Worm (Caenorhabditis elegans) whole organism, early embryonic: Measurements from ENCODE around the gene puf-12.

Experiments
- aly-1 ChIP-seq: sonication (generic microtip); optimal IDR thresholded peaks from 2 replicates; lab custom pipeline; 2016; ENCODE audit warnings: missing genetic modification characterization, missing compliant biosample characterization
- ama-1 ChIP-seq: fragments of 150-350 bp; optimal IDR thresholded peaks from 2 replicates; lab custom pipeline; 2014
- ceh-36 ChIP-seq: sonication (generic microtip); optimal IDR thresholded peaks from 2 replicates; lab custom pipeline; 2016; ENCODE audit warnings: missing genetic modification characterization, inconsistent platforms, missing compliant biosample characterization
- ets-7 ChIP-seq: sonication (generic microtip); optimal IDR thresholded peaks from 2 replicates; lab custom pipeline; 2016; ENCODE audit warnings: missing genotype, missing genetic modification characterization, missing compliant biosample characterization
- flt-1 ChIP-seq: fragments of 200-800 bp; sonication (Bioruptor generic); IDR thresholded peaks from 2 replicates; pipeline ENCODE4 v1.3.6; 2022; ENCODE audit warnings: missing genetic modification characterization, missing compliant biosample characterization
- hmbx-1 ChIP-seq: sonication (generic microtip); optimal IDR thresholded peaks from 2 replicates; lab custom pipeline; 2016; ENCODE audit warnings: mild to moderate bottlenecking, missing genetic modification characterization, missing compliant biosample characterization
- hmg-4 ChIP-seq: fragments of 200-800 bp; sonication (Bioruptor generic); optimal IDR thresholded peaks from 2 replicates; lab custom pipeline; 2018; ENCODE audit warnings: mild to moderate bottlenecking, missing genetic modification characterization, missing compliant biosample characterization
- hnd-1 ChIP-seq: sonication (generic microtip); optimal IDR thresholded peaks from 2 replicates; lab custom pipeline; 2016; ENCODE audit warnings: missing genetic modification characterization, missing compliant biosample characterization
- pes-1 ChIP-seq: fragments of 200-800 bp; sonication (Bioruptor generic); IDR thresholded peaks from 2 replicates; pipeline ENCODE4 v1.3.6; 2022; ENCODE audit warnings: missing genetic modification reagents, missing genetic modification characterization, missing compliant biosample characterization
- scrt-1 ChIP-seq: fragments of 200-800 bp; sonication (Bioruptor generic); IDR thresholded peaks from 2 replicates; pipeline ENCODE4 v1.3.6; 2022; ENCODE audit warnings: missing genetic modification characterization, missing compliant biosample characterization
- sea-1 ChIP-seq: fragments of 200-800 bp; sonication (Bioruptor generic); conservative IDR thresholded peaks from 2 replicates; pipeline ENCODE4 v1.3.6; 2022; ENCODE audit warnings: missing genetic modification characterization, missing compliant biosample characterization
- tbx-11 ChIP-seq: fragments of 200-800 bp; sonication (Bioruptor generic); IDR thresholded peaks from 2 replicates; pipeline ENCODE4 v1.3.6; 2022; ENCODE audit warnings: missing genetic modification characterization, missing compliant biosample characterization

DNA sequence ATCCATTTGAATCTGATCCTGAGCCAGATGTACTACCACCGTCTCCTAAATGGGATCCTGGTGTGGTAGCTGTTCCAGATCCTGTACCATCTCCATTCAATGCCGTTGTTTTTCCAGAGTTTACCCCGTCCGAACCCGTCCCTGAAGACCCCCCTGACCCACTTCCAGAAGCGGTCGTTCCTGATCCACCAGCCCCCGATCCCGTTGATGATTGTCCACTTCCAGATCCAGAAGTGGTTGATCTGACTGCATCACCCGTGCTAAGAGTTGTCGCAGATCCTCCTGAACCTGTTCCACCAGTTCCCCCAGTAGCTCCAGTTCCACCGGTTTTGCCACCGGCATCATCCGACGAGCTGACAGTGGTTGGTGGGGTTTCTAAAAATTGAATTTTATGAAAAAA is 16.6 kb downstream of the puf-12 start:
- no peak for TF ChIP-seq aly-1
- no peak for TF ChIP-seq hmbx-1 (tag; lab: Kevin White, UChicago)
- no peak for TF ChIP-seq sea-1 (GFP tag; lab: Robert Waterston, UW)
- TF ChIP-seq hnd-1 (tag; lab: Kevin White, UChicago): no peak
- TF ChIP-seq scrt-1: no peak
- TF ChIP-seq hmg-4: no peak
- TF ChIP-seq ceh-36 (tag; lab: Kevin White, UChicago): no peak
- no peak for TF ChIP-seq tbx-11 (GFP tag; lab: Robert Waterston, UW)
- no peak for TF ChIP-seq pes-1
- TF ChIP-seq ets-7 (tag; lab: Kevin White, UChicago): no peak
- no peak for TF ChIP-seq flt-1 (GFP tag; lab: Robert Waterston, UW)
- TF ChIP-seq ama-1 (lab: Kevin White, UChicago): no peak
